Fruit fly (Drosophila melanogaster) Kc167 (cell line): ENCODE data around the gene mRpL36.

Experiments
- Sin3A ChIP-seq: fragments of >200 bp; optimal IDR thresholded peaks from 2 replicates; lab custom pipeline; 2018; ENCODE audit warnings: missing external identifiers
- h ChIP-seq: fragments of >200 bp; optimal IDR thresholded peaks from 3 replicates; lab custom pipeline; 2018; ENCODE audit warnings: missing external identifiers
- insv ChIP-seq: fragments of >200 bp; optimal IDR thresholded peaks from 3 replicates; lab custom pipeline; 2018; ENCODE audit warnings: missing external identifiers
- psq ChIP-seq: fragments of >200 bp; optimal IDR thresholded peaks from 2 replicates; lab custom pipeline; 2017; ENCODE audit warnings: missing external identifiers
- ttk ChIP-seq: sonication (Bioruptor generic); optimal IDR thresholded peaks from 2 replicates; lab custom pipeline; 2017; ENCODE audit warnings: missing external identifiers

- TF ChIP-seq psq (lab: Kevin White, UChicago) (no peak), h (lab: Kevin White, UChicago) (no peak), ttk (lab: Kevin White, UChicago) (no peak), insv (lab: Kevin White, UChicago) (no peak), Sin3A (lab: Kevin White, UChicago) (no peak)
Measured at dm6 chr3L:8159724-8160422, 34.9 kb upstream of the mRpL36 start, which contains the start of gene CG43886.
